Worm (Caenorhabditis elegans) whole organism, early embryonic: ENCODE measurements around the gene K03A11.1.

ENCODE experiments used
- aly-1 ChIP-seq: sonication (generic microtip); optimal IDR thresholded peaks from 2 replicates; lab custom pipeline; 2016; ENCODE audit warnings: missing genetic modification characterization, missing compliant biosample characterization
- pes-1 ChIP-seq: fragments of 200-800 bp; sonication (Bioruptor generic); IDR thresholded peaks from 2 replicates; pipeline ENCODE4 v1.3.6; 2022; ENCODE audit warnings: missing genetic modification reagents, missing genetic modification characterization, missing compliant biosample characterization

ce11 chrX:13006328-13006727 is 45.2 kb upstream of the K03A11.1 start:
- TF ChIP-seq pes-1 (GFP tag; lab: Robert Waterston, UW) (no peak), aly-1 (tag; lab: Kevin White, UChicago) (no peak)
